Worm (Caenorhabditis elegans) whole organism, L2 larva: ENCODE measurements around the gene Y47D3B.4.

Experiments
- nhr-11 ChIP-seq: fragments of 150-350 bp; optimal IDR thresholded peaks from 2 replicates; lab custom pipeline; 2014; ENCODE audit warnings: missing biosample characterization, missing genetic modification characterization
- nhr-25 ChIP-seq: fragments of 150-350 bp; sonication (generic microtip); optimal IDR thresholded peaks from 3 replicates; lab custom pipeline; 2014; ENCODE audit warnings: missing biosample characterization, missing genetic modification characterization

DNA sequence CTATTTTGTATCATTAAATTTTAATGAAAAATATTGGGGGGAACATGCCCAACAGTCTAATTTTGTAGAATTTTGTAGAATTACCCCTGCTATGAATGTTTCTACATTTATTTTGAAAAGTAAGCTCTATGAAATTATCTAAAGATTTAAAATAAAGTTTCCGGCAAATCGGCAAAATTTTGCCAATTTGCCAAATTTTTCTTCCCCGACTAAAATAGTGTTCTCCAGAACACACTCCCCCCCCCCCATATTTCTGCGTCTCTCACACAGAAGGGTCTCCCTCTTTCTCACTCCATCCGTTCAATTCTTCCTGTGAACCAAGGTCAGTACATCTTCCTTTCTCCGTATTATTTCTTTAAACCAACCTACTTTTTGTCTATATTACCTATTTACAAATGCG lies at the start of gene Y47D3B.4:
- TF ChIP-seq nhr-11 (tag; lab: Kevin White, UChicago), result no peak
- TF ChIP-seq nhr-25, result no peak
